Fruit fly (Drosophila melanogaster) whole organism, embryonic: ENCODE measurements around the gene CG6028.

Experiments
- B-H1 ChIP-seq: fragments of 200-800 bp; sonication (Bioruptor generic); IDR thresholded peaks from 3 replicates; pipeline ENCODE4 v1.3.6; 2022; ENCODE audit warnings: missing biosample characterization, missing genetic modification characterization
- CG11093 ChIP-seq: fragments of 200-800 bp; sonication (Bioruptor generic); IDR thresholded peaks from 3 replicates; pipeline ENCODE4 v1.3.6; 2022; ENCODE audit warnings: missing biosample characterization, missing genetic modification characterization
- CG12391 ChIP-seq: fragments of 200-800 bp; sonication (Bioruptor generic); optimal IDR thresholded peaks from 3 replicates; lab custom pipeline; 2018; ENCODE audit warnings: missing biosample characterization, mild to moderate bottlenecking, missing genetic modification characterization, moderate library complexity
- CG13123 ChIP-seq: fragments of 200-800 bp; sonication (Bioruptor generic); optimal IDR thresholded peaks from 2 replicates; lab custom pipeline; 2016; ENCODE audit warnings: missing biosample characterization, missing genetic modification characterization
- CG13624 ChIP-seq: fragments of 200-800 bp; sonication (Bioruptor generic); optimal IDR thresholded peaks from 2 replicates; lab custom pipeline; 2016; ENCODE audit warnings: missing biosample characterization, missing genetic modification characterization
- CG15601 ChIP-seq: fragments of 200-800 bp; sonication (Bioruptor generic); optimal IDR thresholded peaks from 3 replicates; lab custom pipeline; 2019; ENCODE audit warnings: missing biosample characterization, mild to moderate bottlenecking, missing genetic modification characterization, moderate library complexity
- CG17186 ChIP-seq: fragments of 200-800 bp; sonication (Bioruptor generic); optimal IDR thresholded peaks from 3 replicates; lab custom pipeline; 2017; ENCODE audit warnings: missing biosample characterization, missing genetic modification reagents, missing genetic modification characterization
- CG17328 ChIP-seq: fragments of 200-800 bp; sonication (Bioruptor generic); IDR thresholded peaks from 2 replicates; pipeline ENCODE4 v1.3.6; 2022; ENCODE audit warnings: missing biosample characterization, missing genetic modification characterization
- CG17361 ChIP-seq: fragments of 200-800 bp; sonication (Bioruptor generic); IDR thresholded peaks from 3 replicates; pipeline ENCODE4 v1.3.6; 2022; ENCODE audit warnings: missing biosample characterization, missing genetic modification characterization
- CG17912 ChIP-seq: fragments of 200-800 bp; sonication (Bioruptor generic); optimal IDR thresholded peaks from 2 replicates; lab custom pipeline; 2018; ENCODE audit warnings: missing biosample characterization, mild to moderate bottlenecking, missing genetic modification characterization
- CG18011 ChIP-seq: fragments of 200-800 bp; sonication (Bioruptor generic); optimal IDR thresholded peaks from 2 replicates; lab custom pipeline; 2017; ENCODE audit warnings: missing biosample characterization, missing genetic modification characterization, mild to moderate bottlenecking, moderate library complexity, missing genotype
- CG18476 ChIP-seq: fragments of 200-800 bp; sonication (Bioruptor generic); optimal IDR thresholded peaks from 2 replicates; lab custom pipeline; 2016; ENCODE audit warnings: missing biosample characterization, mild to moderate bottlenecking, missing genetic modification characterization
- CG30403 ChIP-seq: fragments of 200-800 bp; sonication (Bioruptor generic); optimal IDR thresholded peaks from 3 replicates; lab custom pipeline; 2016; ENCODE audit warnings: missing biosample characterization, missing genetic modification characterization
- CG31388 ChIP-seq: fragments of 200-800 bp; sonication (Bioruptor generic); optimal IDR thresholded peaks from 2 replicates; lab custom pipeline; 2016; ENCODE audit warnings: missing biosample characterization, missing genetic modification characterization
- CG32767 ChIP-seq: fragments of 200-800 bp; sonication (Bioruptor generic); IDR thresholded peaks from 2 replicates; pipeline ENCODE4 v1.3.6; 2022; ENCODE audit warnings: missing biosample characterization, missing genetic modification characterization
- CG3281 ChIP-seq: fragments of 200-800 bp; sonication (Bioruptor generic); optimal IDR thresholded peaks from 3 replicates; lab custom pipeline; 2017; ENCODE audit warnings: missing biosample characterization, mild to moderate bottlenecking, missing genetic modification characterization
- CG34376 ChIP-seq: fragments of 200-800 bp; sonication (Bioruptor generic); optimal IDR thresholded peaks from 2 replicates; lab custom pipeline; 2018; ENCODE audit warnings: missing biosample characterization, mild to moderate bottlenecking, missing genetic modification characterization
- CG3838 ChIP-seq: fragments of 200-800 bp; sonication (Bioruptor generic); optimal IDR thresholded peaks from 3 replicates; lab custom pipeline; 2016; ENCODE audit warnings: missing biosample characterization, missing genetic modification characterization
- CG43689 ChIP-seq: fragments of 200-800 bp; sonication (Bioruptor generic); IDR thresholded peaks from 2 replicates; pipeline ENCODE4 v1.3.6; 2022; ENCODE audit warnings: missing biosample characterization, missing genetic modification characterization
- CG6654 ChIP-seq: fragments of 200-800 bp; sonication (Bioruptor generic); optimal IDR thresholded peaks from 2 replicates; lab custom pipeline; 2017; ENCODE audit warnings: missing biosample characterization, mild to moderate bottlenecking, missing genetic modification characterization
- CG6765 ChIP-seq: fragments of 200-800 bp; sonication (Bioruptor generic); optimal IDR thresholded peaks from 3 replicates; lab custom pipeline; 2017; ENCODE audit warnings: missing biosample characterization, mild to moderate bottlenecking, missing genetic modification characterization
- CG7357 ChIP-seq: fragments of 200-800 bp; sonication (Bioruptor generic); IDR thresholded peaks from 3 replicates; pipeline ENCODE4 v1.3.6; 2022; ENCODE audit warnings: missing biosample characterization, missing genetic modification characterization
- CG8359 ChIP-seq: fragments of 200-800 bp; sonication (Bioruptor generic); optimal IDR thresholded peaks from 2 replicates; lab custom pipeline; 2017; ENCODE audit warnings: missing biosample characterization, mild to moderate bottlenecking, missing genetic modification characterization, borderline replicate concordance
- CG9215 ChIP-seq: fragments of 200-800 bp; sonication (Bioruptor generic); IDR thresholded peaks from 2 replicates; pipeline ENCODE4 v1.3.6; 2022; ENCODE audit warnings: missing biosample characterization, missing genetic modification characterization
- CTCF ChIP-seq: fragments of 200-800 bp; sonication (Bioruptor generic); optimal IDR thresholded peaks from 2 replicates; lab custom pipeline; 2017; ENCODE audit warnings: missing biosample characterization, mild to moderate bottlenecking, missing genetic modification characterization, moderate library complexity
- Camta ChIP-seq: fragments of 200-800 bp; sonication (Bioruptor generic); optimal IDR thresholded peaks from 2 replicates; lab custom pipeline; 2016; ENCODE audit warnings: missing biosample characterization, missing genetic modification characterization
- D19A ChIP-seq: fragments of 200-800 bp; optimal IDR thresholded peaks from 3 replicates; lab custom pipeline; 2019; ENCODE audit warnings: missing biosample characterization, mild to moderate bottlenecking, missing genetic modification characterization, moderate library complexity
- MESR4 ChIP-seq: fragments of 200-800 bp; sonication (Bioruptor generic); optimal IDR thresholded peaks from 2 replicates; lab custom pipeline; 2018; ENCODE audit warnings: missing biosample characterization, mild to moderate bottlenecking, missing genetic modification characterization, moderate library complexity
- Mrtf ChIP-seq: fragments of 200-800 bp; sonication (Bioruptor generic); IDR thresholded peaks from 3 replicates; pipeline ENCODE4 v1.3.6; 2022; ENCODE audit warnings: missing biosample characterization, missing genetic modification characterization
- NC2α ChIP-seq: fragments of 200-800 bp; sonication (Bioruptor generic); optimal IDR thresholded peaks from 2 replicates; lab custom pipeline; 2016; ENCODE audit warnings: missing biosample characterization, missing genetic modification characterization
- NFAT ChIP-seq: fragments of 200-800 bp; sonication (Bioruptor generic); IDR thresholded peaks from 2 replicates; pipeline ENCODE4 v1.3.6; 2022; ENCODE audit warnings: missing biosample characterization, missing genetic modification characterization
- Rfx ChIP-seq: fragments of 200-800 bp; sonication (Bioruptor generic); IDR thresholded peaks from 2 replicates; pipeline ENCODE4 v1.3.6; 2022; ENCODE audit warnings: missing biosample characterization, missing genetic modification characterization
- Sox100B ChIP-seq: fragments of 200-800 bp; sonication (Bioruptor generic); optimal IDR thresholded peaks from 3 replicates; lab custom pipeline; 2018; ENCODE audit warnings: missing biosample characterization, mild to moderate bottlenecking, missing genetic modification characterization
- Ssrp ChIP-seq: fragments of 200-800 bp; sonication (Bioruptor generic); optimal IDR thresholded peaks from 2 replicates; lab custom pipeline; 2018; ENCODE audit warnings: missing biosample characterization, mild to moderate bottlenecking, missing genetic modification characterization, moderate library complexity
- TFAM ChIP-seq: fragments of 200-800 bp; sonication (Bioruptor generic); optimal IDR thresholded peaks from 2 replicates; lab custom pipeline; 2017; ENCODE audit warnings: missing biosample characterization, missing genetic modification characterization, inconsistent platforms
- Taf1 ChIP-seq: fragments of 200-800 bp; sonication (Bioruptor generic); IDR thresholded peaks from 2 replicates; pipeline ENCODE4 v1.3.6; 2022; ENCODE audit warnings: missing biosample characterization, missing genetic modification characterization
- ash1 ChIP-seq: fragments of 200-800 bp; sonication (Bioruptor generic); optimal IDR thresholded peaks from 2 replicates; lab custom pipeline; 2018; ENCODE audit warnings: missing biosample characterization, mild to moderate bottlenecking, missing genetic modification characterization
- dpn ChIP-seq, 2 experiments: fragments of 200-800 bp; sonication (Bioruptor generic); optimal IDR thresholded peaks; 3 replicates each; lab custom pipeline; 2016; ENCODE audit warnings: missing biosample characterization in 2 of 2, missing genetic modification characterization in 2 of 2
- esg ChIP-seq: fragments of 200-800 bp; sonication (Bioruptor generic); conservative IDR thresholded peaks from 2 replicates; pipeline ENCODE4 v1.3.6; 2022; ENCODE audit warnings: missing biosample characterization, missing genetic modification characterization
- eve ChIP-seq, 2 experiments: fragments of >200 bp; optimal IDR thresholded peaks; 2 replicates each; lab custom pipeline; 2017; ENCODE audit warnings: missing biosample characterization in 2 of 2, missing genetic modification characterization in 2 of 2
- gsb-n ChIP-seq: fragments of 200-800 bp; sonication (Bioruptor generic); optimal IDR thresholded peaks from 3 replicates; lab custom pipeline; 2018; ENCODE audit warnings: missing biosample characterization, mild to moderate bottlenecking, missing genetic modification characterization
- hth ChIP-seq: fragments of >200 bp; optimal IDR thresholded peaks from 2 replicates; lab custom pipeline; 2017; ENCODE audit warnings: inconsistent platforms
- insv ChIP-seq, 2 experiments: fragments of 200-800 bp; sonication (Bioruptor generic); optimal IDR thresholded peaks; 3 replicates each; lab custom pipeline; 2016 to 2018; ENCODE audit warnings: missing biosample characterization in 2 of 2, missing genetic modification characterization in 2 of 2
- lbe ChIP-seq: fragments of 200-800 bp; sonication (Bioruptor generic); optimal IDR thresholded peaks from 2 replicates; lab custom pipeline; 2016; ENCODE audit warnings: missing biosample characterization, mild to moderate bottlenecking, missing genetic modification characterization
- lov ChIP-seq, 2 experiments: fragments of 200-800 bp in 1 of 2; fragments of >200 bp in 1 of 2; sonication (Bioruptor generic) in 1 of 2; IDR thresholded peaks in 1 of 2; optimal IDR thresholded peaks in 1 of 2; 2 replicates in 1 of 2; 3 replicates in 1 of 2; pipeline versions ENCODE4 v1.3.6 to Lab custom; 2017 to 2022; ENCODE audit warnings: missing biosample characterization in 1 of 2, missing genetic modification characterization in 1 of 2
- mam ChIP-seq: fragments of 200-800 bp; sonication (Bioruptor generic); optimal IDR thresholded peaks from 3 replicates; lab custom pipeline; 2016; ENCODE audit warnings: missing biosample characterization, missing genetic modification characterization
- pb ChIP-seq: fragments of 200-800 bp; sonication (Bioruptor generic); optimal IDR thresholded peaks from 3 replicates; lab custom pipeline; 2016; ENCODE audit warnings: missing biosample characterization, missing genetic modification characterization
- pros ChIP-seq: fragments of 200-800 bp; sonication (Bioruptor generic); optimal IDR thresholded peaks from 3 replicates; lab custom pipeline; 2019; ENCODE audit warnings: missing biosample characterization, mild to moderate bottlenecking, missing genetic modification characterization, moderate library complexity
- rib ChIP-seq: fragments of 200-800 bp; sonication (Bioruptor generic); IDR thresholded peaks from 2 replicates; pipeline ENCODE4 v1.3.6; 2022; ENCODE audit warnings: missing biosample characterization, missing genetic modification characterization
- sc ChIP-seq, 3 experiments: fragments of >200 bp in 2 of 3; fragments of 200-800 bp in 1 of 3; sonication (Bioruptor generic) in 1 of 3; optimal IDR thresholded peaks; 2 replicates in 2 of 3; 3 replicates in 1 of 3; lab custom pipeline; 2017; ENCODE audit warnings: mild to moderate bottlenecking in 1 of 3, missing biosample characterization in 1 of 3, missing genetic modification characterization in 1 of 3, missing genetic modification reagents in 1 of 3
- toy ChIP-seq: fragments of 200-800 bp; sonication (Bioruptor generic); IDR thresholded peaks from 2 replicates; pipeline ENCODE4 v1.3.6; 2022; ENCODE audit warnings: missing biosample characterization, missing genetic modification characterization

CG6028 gene

DNA sequence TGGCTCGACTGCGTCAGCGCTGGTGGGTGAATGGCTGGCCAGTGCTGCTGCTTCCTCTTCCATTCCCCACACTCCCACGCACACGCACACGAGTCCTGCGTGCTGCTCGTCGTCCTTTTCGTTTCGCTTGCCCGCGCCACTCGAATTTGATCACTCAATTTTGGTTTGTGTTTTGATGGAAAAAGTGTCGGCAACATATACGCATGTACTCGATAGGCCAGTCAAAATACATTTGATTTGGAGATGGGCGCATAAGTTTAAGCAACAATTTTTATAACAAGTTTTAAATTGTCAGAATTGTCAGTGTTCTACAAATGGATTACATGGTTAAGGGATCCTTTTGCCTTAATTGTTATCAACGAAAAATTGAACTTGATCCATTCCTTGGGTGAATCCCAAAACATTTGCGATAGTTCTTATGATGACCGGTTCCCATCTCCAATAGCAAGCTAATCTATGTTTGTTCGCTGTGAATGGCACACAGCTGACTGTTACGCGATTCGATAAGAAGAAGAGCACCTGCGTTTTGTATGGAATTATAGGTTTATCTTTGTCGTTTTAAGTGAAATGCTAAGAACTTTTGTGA, 2.2 kb downstream of the CG6028 start, which contains the start of the genes Mitofilin and mRpL35 (continued):
- TF ChIP-seq NFAT (GFP tag; lab: Robert Waterston, UW) (peak; percentile 46; the same call in 1 of the 2 replicates), dpn (GFP tag; optimal IDR thresholded peaks at IDR 0.05; lab: Kevin White, UChicago) (peak; percentile 37 to 69), hth (lab: Kevin White, UChicago) (no peak), TFAM (GFP tag; lab: Kevin White, UChicago) (no peak), Ssrp (tag; lab: Kevin White, UChicago) (peak; percentile 10), CTCF (GFP tag; lab: Kevin White, UChicago) (no peak), Rfx (GFP tag; lab: Robert Waterston, UW) (peak; percentile 43; the same call in 1 of the 2 replicates), B-H1 (GFP tag; lab: Robert Waterston, UW) (no peak), CG3838 (GFP tag; lab: Kevin White, UChicago) (no peak), lbe (no peak), D19A (tag; lab: Kevin White, UChicago) (no peak), CG7357 (no peak), gsb-n (no peak), CG15601 (tag; lab: Kevin White, UChicago) (no peak), Taf1 (GFP tag; lab: Robert Waterston, UW) (no peak), CG3281 (peak; percentile 23), NC2α (no peak), MESR4 (GFP tag; lab: Kevin White, UChicago) (peak; percentile 34), CG18476 (GFP tag; lab: Kevin White, UChicago) (no peak), CG17361 (peak; percentile 68; the same call in 2 of the 3 replicates), CG13624 (GFP tag; lab: Kevin White, UChicago) (peak; percentile 36), sc (optimal IDR thresholded peaks at IDR 0.05; lab: Kevin White, UChicago) (no peak), sc (GFP tag; optimal IDR thresholded peaks at IDR 0.05; lab: Kevin White, UChicago) (no peak), esg (0 out of 2 replicates have a peak, but pooled peaks have one; percentile 21), CG30403 (GFP tag; lab: Kevin White, UChicago) (peak; percentile 63), CG8359 (GFP tag; lab: Kevin White, UChicago) (no peak), CG32767 (GFP tag; lab: Robert Waterston, UW) (no peak), rib (GFP tag; lab: Robert Waterston, UW) (no peak), toy (GFP tag; lab: Robert Waterston, UW) (no peak), mam (GFP tag; lab: Kevin White, UChicago) (peak; percentile 58), insv (GFP tag; optimal IDR thresholded peaks at IDR 0.05; lab: Kevin White, UChicago) (peak in 1 of 2 experiments; percentile 25), eve (GFP tag; optimal IDR thresholded peaks at IDR 0.05; lab: Kevin White, UChicago) (no peak), CG12391 (peak; percentile 41), Mrtf (GFP tag; lab: Robert Waterston, UW) (no peak), CG31388 (GFP tag; lab: Kevin White, UChicago) (no peak), CG6765 (GFP tag; lab: Kevin White, UChicago) (no peak), pros (GFP tag; lab: Kevin White, UChicago) (no peak), CG18011 (peak; percentile 64), Camta (GFP tag; lab: Kevin White, UChicago) (peak; percentile 23), CG17912 (no peak), ash1 (GFP tag; lab: Kevin White, UChicago) (no peak), CG43689 (GFP tag; lab: Robert Waterston, UW) (no peak), CG13123 (peak; percentile 1), CG11093 (no peak), CG34376 (GFP tag; lab: Kevin White, UChicago) (peak; percentile 17), pb (GFP tag; lab: Kevin White, UChicago) (peak; percentile 51), lov (optimal IDR thresholded peaks at IDR 0.05; lab: Kevin White, UChicago) (no peak), lov (GFP tag; IDR thresholded peaks at IDR 0.05; lab: Robert Waterston, UW) (no peak), Sox100B (no peak), CG9215 (GFP tag; lab: Robert Waterston, UW) (peak; percentile 48), CG17186 (GFP tag; lab: Kevin White, UChicago) (peak; percentile 2), CG17328 (GFP tag; lab: Robert Waterston, UW) (no peak), CG6654 (no peak)
